Fruit fly (Drosophila melanogaster) whole organism, embryonic: ENCODE measurements around the gene CG34148.
A peak's percentile ranks its signal among the peaks of the same experiment; 100 is the strongest.

ENCODE experiments used
- Bteb2 ChIP-seq: fragments of 200-800 bp; sonication (Bioruptor generic); optimal IDR thresholded peaks from 2 replicates; lab custom pipeline; 2016; ENCODE audit warnings: missing biosample characterization, missing genetic modification characterization
- CG10979 ChIP-seq: fragments of 200-800 bp; sonication (Bioruptor generic); optimal IDR thresholded peaks from 2 replicates; lab custom pipeline; 2018; ENCODE audit warnings: missing biosample characterization, mild to moderate bottlenecking, missing genetic modification characterization, moderate library complexity
- CG11723 ChIP-seq: fragments of 200-800 bp; sonication (Bioruptor generic); optimal IDR thresholded peaks from 2 replicates; lab custom pipeline; 2017; ENCODE audit warnings: missing biosample characterization, mild to moderate bottlenecking, missing genetic modification characterization
- CG12071 ChIP-seq: fragments of 200-800 bp; sonication (Bioruptor generic); optimal IDR thresholded peaks from 3 replicates; lab custom pipeline; 2018; ENCODE audit warnings: missing biosample characterization, mild to moderate bottlenecking, missing genetic modification characterization
- CG17385 ChIP-seq: fragments of 200-800 bp; sonication (Bioruptor generic); optimal IDR thresholded peaks from 3 replicates; lab custom pipeline; 2018; ENCODE audit warnings: missing biosample characterization, mild to moderate bottlenecking, missing genetic modification characterization
- CG17568 ChIP-seq: fragments of 200-800 bp; sonication (Bioruptor generic); optimal IDR thresholded peaks from 2 replicates; lab custom pipeline; 2018; ENCODE audit warnings: missing biosample characterization, mild to moderate bottlenecking, missing genetic modification characterization, moderate library complexity
- CG17802 ChIP-seq: fragments of 200-800 bp; sonication (Bioruptor generic); optimal IDR thresholded peaks from 2 replicates; lab custom pipeline; 2018; ENCODE audit warnings: missing biosample characterization, mild to moderate bottlenecking, missing genetic modification characterization, moderate library complexity
- CG17829 ChIP-seq: fragments of 200-800 bp; optimal IDR thresholded peaks from 2 replicates; lab custom pipeline; 2019; ENCODE audit warnings: missing biosample characterization, mild to moderate bottlenecking, missing genetic modification characterization, moderate library complexity
- CG18599 ChIP-seq: fragments of 200-800 bp; sonication (Bioruptor generic); optimal IDR thresholded peaks from 3 replicates; lab custom pipeline; 2017; ENCODE audit warnings: missing biosample characterization, missing genetic modification characterization, mild to moderate bottlenecking, moderate library complexity, missing genetic modification reagents
- CG31441 ChIP-seq: fragments of 200-800 bp; sonication (Bioruptor generic); IDR thresholded peaks from 2 replicates; pipeline ENCODE4 v1.3.6; 2022; ENCODE audit warnings: missing biosample characterization, missing genetic modification characterization
- CG4328 ChIP-seq: fragments of 200-800 bp; sonication (Bioruptor generic); optimal IDR thresholded peaks from 3 replicates; lab custom pipeline; 2017; ENCODE audit warnings: missing biosample characterization, missing genetic modification reagents, missing genetic modification characterization
- CG4360 ChIP-seq: fragments of 200-800 bp; sonication (Bioruptor generic); IDR thresholded peaks from 2 replicates; pipeline ENCODE4 v1.3.6; 2022; ENCODE audit warnings: missing biosample characterization, missing genetic modification characterization
- CG6175 ChIP-seq: fragments of 200-800 bp; sonication (Bioruptor generic); IDR thresholded peaks from 3 replicates; pipeline ENCODE4 v1.3.6; 2022; ENCODE audit warnings: missing biosample characterization, missing genetic modification characterization
- CG6272 ChIP-seq: fragments of 200-800 bp; sonication (Bioruptor generic); IDR thresholded peaks from 2 replicates; pipeline ENCODE4 v1.3.6; 2022; ENCODE audit warnings: missing biosample characterization, missing genetic modification characterization
- CG6854 ChIP-seq: fragments of 200-800 bp; sonication (Bioruptor generic); optimal IDR thresholded peaks from 3 replicates; lab custom pipeline; 2017; ENCODE audit warnings: missing biosample characterization, mild to moderate bottlenecking, missing genetic modification characterization
- CG8281 ChIP-seq: fragments of 200-800 bp; sonication (Bioruptor generic); optimal IDR thresholded peaks from 2 replicates; lab custom pipeline; 2018; ENCODE audit warnings: missing biosample characterization, mild to moderate bottlenecking, missing genetic modification characterization, moderate library complexity
- CG8290 ChIP-seq, 3 experiments: fragments of 200-800 bp; sonication (Bioruptor generic); optimal IDR thresholded peaks; 2 replicates each; lab custom pipeline; 2016 to 2019; ENCODE audit warnings: missing biosample characterization in 3 of 3, missing genetic modification characterization in 3 of 3, mild to moderate bottlenecking in 2 of 3, moderate library complexity in 1 of 3
- CG8388 ChIP-seq: fragments of 200-800 bp; sonication (Bioruptor generic); optimal IDR thresholded peaks from 2 replicates; lab custom pipeline; 2019; ENCODE audit warnings: missing biosample characterization, mild to moderate bottlenecking, missing genetic modification characterization, moderate library complexity
- CG9876 ChIP-seq: fragments of 200-800 bp; sonication (Bioruptor generic); optimal IDR thresholded peaks from 2 replicates; lab custom pipeline; 2016; ENCODE audit warnings: missing biosample characterization, missing genetic modification characterization
- E2f1 ChIP-seq: fragments of 200-800 bp; sonication (Bioruptor generic); IDR thresholded peaks from 2 replicates; pipeline ENCODE4 v1.3.6; 2022; ENCODE audit warnings: missing biosample characterization, missing genetic modification characterization
- Ets65A ChIP-seq: fragments of 200-800 bp; sonication (Bioruptor generic); peaks from one replicate; lab custom pipeline; 2016; ENCODE audit warnings: missing biosample characterization, missing genetic modification characterization
- Fer3 ChIP-seq: fragments of 200-800 bp; sonication (Bioruptor generic); optimal IDR thresholded peaks from 2 replicates; lab custom pipeline; 2018; ENCODE audit warnings: missing biosample characterization, mild to moderate bottlenecking, missing genetic modification characterization, moderate library complexity
- Jarid2 ChIP-seq: fragments of 200-800 bp; sonication (Bioruptor generic); optimal IDR thresholded peaks from 3 replicates; lab custom pipeline; 2017; ENCODE audit warnings: mild to moderate bottlenecking, missing biosample characterization, missing genetic modification reagents, missing genetic modification characterization
- Med ChIP-seq: fragments of 200-800 bp; sonication (Bioruptor generic); peaks from one replicate; lab custom pipeline; 2016; ENCODE audit warnings: missing biosample characterization, missing genetic modification characterization, mild to moderate bottlenecking, inconsistent platforms, moderate library complexity
- Nf-YC ChIP-seq: fragments of 200-800 bp; optimal IDR thresholded peaks from 3 replicates; lab custom pipeline; 2019; ENCODE audit warnings: missing biosample characterization, mild to moderate bottlenecking, missing genetic modification characterization, moderate library complexity
- Ravus ChIP-seq: fragments of 200-800 bp; sonication (Bioruptor generic); IDR thresholded peaks from 2 replicates; pipeline ENCODE4 v1.3.6; 2022; ENCODE audit warnings: missing biosample characterization, missing genetic modification characterization
- Rx ChIP-seq: fragments of 200-800 bp; sonication (Bioruptor generic); IDR thresholded peaks from 2 replicates; pipeline ENCODE4 v1.3.6; 2022; ENCODE audit warnings: missing biosample characterization, missing genetic modification characterization
- ato ChIP-seq: fragments of 200-800 bp; sonication (Bioruptor generic); IDR thresholded peaks from 2 replicates; pipeline ENCODE4 v1.3.6; 2022; ENCODE audit warnings: missing biosample characterization, missing genetic modification characterization; ENCODE audit not compliant: partially characterized antibody
- bigmax ChIP-seq: fragments of 200-800 bp; sonication (Bioruptor generic); optimal IDR thresholded peaks from 2 replicates; lab custom pipeline; 2018; ENCODE audit warnings: missing biosample characterization, mild to moderate bottlenecking, missing genetic modification characterization
- bowl ChIP-seq: fragments of 200-800 bp; sonication (Bioruptor generic); IDR thresholded peaks from 2 replicates; pipeline ENCODE4 v1.3.6; 2022; ENCODE audit warnings: missing biosample characterization, missing genetic modification characterization
- btn ChIP-seq: fragments of 200-800 bp; sonication (Bioruptor generic); optimal IDR thresholded peaks from 2 replicates; lab custom pipeline; 2016; ENCODE audit warnings: missing biosample characterization, missing genetic modification characterization
- dpn ChIP-seq, 2 experiments: fragments of 200-800 bp; sonication (Bioruptor generic); optimal IDR thresholded peaks; 3 replicates each; lab custom pipeline; 2016; ENCODE audit warnings: missing biosample characterization in 2 of 2, missing genetic modification characterization in 2 of 2
- ems ChIP-seq: fragments of 200-800 bp; sonication (Bioruptor generic); optimal IDR thresholded peaks from 3 replicates; lab custom pipeline; 2016; ENCODE audit warnings: missing biosample characterization, missing genetic modification characterization
- fd96Cb ChIP-seq: fragments of 200-800 bp; sonication (Bioruptor generic); optimal IDR thresholded peaks from 2 replicates; lab custom pipeline; 2018; ENCODE audit warnings: missing biosample characterization, mild to moderate bottlenecking, missing genetic modification characterization, moderate library complexity
- gce ChIP-seq: fragments of 200-800 bp; sonication (Bioruptor generic); IDR thresholded peaks from 3 replicates; pipeline ENCODE4 v1.3.6; 2022; ENCODE audit warnings: missing biosample characterization, missing genetic modification characterization
- gcm ChIP-seq: fragments of 200-800 bp; sonication (Bioruptor generic); optimal IDR thresholded peaks from 2 replicates; lab custom pipeline; 2019; ENCODE audit warnings: missing biosample characterization, mild to moderate bottlenecking, missing genetic modification characterization, moderate library complexity
- hth ChIP-seq: fragments of >200 bp; optimal IDR thresholded peaks from 2 replicates; lab custom pipeline; 2017; ENCODE audit warnings: inconsistent platforms
- kni ChIP-seq: fragments of 200-800 bp; sonication (Bioruptor generic); optimal IDR thresholded peaks from 3 replicates; lab custom pipeline; 2017; ENCODE audit warnings: mild to moderate bottlenecking, missing biosample characterization, missing genetic modification reagents, missing genetic modification characterization
- luna ChIP-seq: fragments of 200-800 bp; sonication (Bioruptor generic); optimal IDR thresholded peaks from 2 replicates; lab custom pipeline; 2016; ENCODE audit warnings: missing biosample characterization, missing genetic modification characterization
- mam ChIP-seq: fragments of 200-800 bp; sonication (Bioruptor generic); optimal IDR thresholded peaks from 3 replicates; lab custom pipeline; 2016; ENCODE audit warnings: missing biosample characterization, missing genetic modification characterization
- nerfin-1 ChIP-seq: fragments of 200-800 bp; sonication (Bioruptor generic); optimal IDR thresholded peaks from 3 replicates; lab custom pipeline; 2019; ENCODE audit warnings: missing biosample characterization, mild to moderate bottlenecking, missing genetic modification characterization, moderate library complexity
- odd ChIP-seq: fragments of 200-800 bp; sonication (Bioruptor generic); optimal IDR thresholded peaks from 2 replicates; lab custom pipeline; 2017; ENCODE audit warnings: missing biosample characterization, mild to moderate bottlenecking, missing genetic modification characterization
- otp ChIP-seq: fragments of 200-800 bp; sonication (Bioruptor generic); IDR thresholded peaks from 3 replicates; pipeline ENCODE4, ENCODE4 v1.3.6; 2022; ENCODE audit warnings: missing biosample characterization, missing genetic modification characterization
- ro ChIP-seq: fragments of 200-800 bp; sonication (Bioruptor generic); IDR thresholded peaks from 2 replicates; pipeline ENCODE4 v1.3.6; 2022; ENCODE audit warnings: missing biosample characterization, missing genetic modification characterization
- salm ChIP-seq: fragments of 200-800 bp; sonication (Bioruptor generic); optimal IDR thresholded peaks from 2 replicates; lab custom pipeline; 2018; ENCODE audit warnings: missing biosample characterization, mild to moderate bottlenecking, missing genetic modification characterization
- slou ChIP-seq: fragments of 200-800 bp; sonication (Bioruptor generic); optimal IDR thresholded peaks from 3 replicates; lab custom pipeline; 2016; ENCODE audit warnings: missing biosample characterization, missing genetic modification characterization
- stc ChIP-seq: fragments of 200-800 bp; sonication (Bioruptor generic); IDR thresholded peaks from 2 replicates; pipeline ENCODE4 v1.3.6; 2022; ENCODE audit warnings: missing biosample characterization, missing genetic modification characterization
- tll ChIP-seq, 2 experiments: fragments of 200-800 bp in 1 of 2; fragments of >200 bp in 1 of 2; sonication (Bioruptor generic) in 1 of 2; optimal IDR thresholded peaks; 2 replicates each; lab custom pipeline; 2017 to 2019; ENCODE audit warnings: missing biosample characterization in 2 of 2, missing genetic modification characterization in 2 of 2, mild to moderate bottlenecking in 1 of 2, moderate library complexity in 1 of 2
- wdn ChIP-seq: fragments of 200-800 bp; sonication (Bioruptor generic); IDR thresholded peaks from 2 replicates; pipeline ENCODE4 v1.3.6; 2022; ENCODE audit warnings: missing biosample characterization, missing genetic modification characterization

CG34148 gene

DNA sequence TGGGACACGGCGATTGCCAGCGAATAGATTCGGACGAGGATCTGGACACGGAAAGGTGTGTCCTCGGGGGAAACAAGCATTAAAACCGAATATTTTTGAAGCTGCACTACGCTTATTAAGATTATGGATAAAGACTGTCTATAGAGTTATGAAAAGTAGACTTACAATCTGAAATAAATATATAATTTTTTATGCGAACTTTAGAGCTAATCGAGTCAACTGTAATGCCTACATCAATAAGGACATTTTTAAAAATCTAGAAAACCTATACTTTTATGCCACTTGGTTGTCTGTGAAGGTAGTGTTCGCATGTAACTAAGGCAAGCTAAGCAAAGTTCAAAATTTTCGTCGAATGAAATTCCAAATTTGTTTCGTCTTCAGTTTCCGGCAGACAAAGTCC lies 5.0 kb downstream of the CG34148 start, which contains the start of gene CG31178:
TSS of gene CG31178 (plus strand) at position 301 of the 400 bp plus-strand sequence.
- TF ChIP-seq kni (no peak), Ets65A (GFP tag; lab: Kevin White, UChicago) (peak; percentile 28)

DNA sequence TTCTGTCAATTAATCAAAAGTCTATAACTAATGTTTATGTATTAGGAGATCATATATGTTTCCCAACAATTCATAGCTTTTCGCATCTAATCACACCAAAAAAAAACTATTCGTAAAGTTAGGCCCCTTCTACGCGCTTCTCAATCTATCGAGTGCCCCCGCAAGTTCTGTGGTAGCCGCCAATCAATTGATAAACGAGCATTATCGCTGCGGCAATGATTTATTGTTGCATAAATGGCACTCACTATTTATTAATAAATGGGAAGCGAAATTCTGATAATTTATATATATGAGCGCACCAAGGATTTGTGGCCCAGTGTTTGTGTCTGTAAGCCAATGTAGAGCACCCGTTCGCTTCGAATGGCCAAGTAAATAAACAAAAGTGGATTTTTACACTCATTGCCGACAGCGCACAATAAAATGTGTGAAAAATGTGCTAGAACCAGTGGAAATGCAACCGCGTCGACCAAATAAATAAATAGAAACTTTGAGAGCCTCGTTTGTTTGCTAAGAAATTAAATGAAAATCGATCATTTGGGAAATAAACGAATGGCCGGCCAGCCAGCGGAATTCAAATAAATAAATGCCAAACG lies 7.0 kb downstream of the CG34148 start:
- no peak for TF ChIP-seq CG8290 (GFP tag; optimal IDR thresholded peaks at IDR 0.05; lab: Kevin White, UChicago)
- peak in 1 of 2 experiments; percentile 7 for TF ChIP-seq CG8290 (tag; optimal IDR thresholded peaks at IDR 0.05; lab: Kevin White, UChicago)
- no peak for TF ChIP-seq Fer3 (tag; lab: Kevin White, UChicago)
- TF ChIP-seq CG31441 (GFP tag; lab: Robert Waterston, UW): no peak
- TF ChIP-seq mam (GFP tag; lab: Kevin White, UChicago): no peak
- no peak for TF ChIP-seq bowl (GFP tag; lab: Robert Waterston, UW)
- no peak for TF ChIP-seq luna (GFP tag; lab: Kevin White, UChicago)
- peak; percentile 20 for TF ChIP-seq CG17568 (GFP tag; lab: Kevin White, UChicago)
- no peak for TF ChIP-seq Nf-YC (tag; lab: Kevin White, UChicago)
- no peak for TF ChIP-seq CG6175 (GFP tag; lab: Robert Waterston, UW)
- no peak for TF ChIP-seq CG6272 (GFP tag; lab: Robert Waterston, UW)
- TF ChIP-seq Jarid2 (GFP tag; lab: Kevin White, UChicago): peak; percentile 2
- no peak for TF ChIP-seq ems
- no peak for TF ChIP-seq dpn (GFP tag; optimal IDR thresholded peaks at IDR 0.05; lab: Kevin White, UChicago)
- no peak for TF ChIP-seq hth (lab: Kevin White, UChicago)
- no peak for TF ChIP-seq Bteb2 (GFP tag; lab: Kevin White, UChicago)
- no peak for TF ChIP-seq nerfin-1 (tag; lab: Kevin White, UChicago)
- TF ChIP-seq CG11723: no peak
- TF ChIP-seq CG10979 (tag; lab: Kevin White, UChicago): no peak
- no peak for TF ChIP-seq CG4360 (GFP tag; lab: Robert Waterston, UW)
- TF ChIP-seq salm: peak; percentile 36
- peak; percentile 36 for TF ChIP-seq Med (GFP tag; lab: Kevin White, UChicago)
- TF ChIP-seq fd96Cb (tag; lab: Kevin White, UChicago): no peak
- no peak for TF ChIP-seq wdn
- no peak for TF ChIP-seq otp (GFP tag; lab: Robert Waterston, UW)
- TF ChIP-seq CG4328 (GFP tag; lab: Kevin White, UChicago): no peak
- no peak for TF ChIP-seq slou (GFP tag; lab: Kevin White, UChicago)
- no peak for TF ChIP-seq Ravus (GFP tag; lab: Robert Waterston, UW)
- TF ChIP-seq CG17385 (GFP tag; lab: Kevin White, UChicago): peak; percentile 9
- no peak for TF ChIP-seq CG12071
- TF ChIP-seq tll (GFP tag; optimal IDR thresholded peaks at IDR 0.05; lab: Kevin White, UChicago): no peak
- TF ChIP-seq gcm (GFP tag; lab: Kevin White, UChicago): no peak
- no peak for TF ChIP-seq CG8388 (GFP tag; lab: Kevin White, UChicago)
- TF ChIP-seq E2f1: no peak
- no peak for TF ChIP-seq ro
- no peak for TF ChIP-seq odd (GFP tag; lab: Kevin White, UChicago)
- TF ChIP-seq CG18599 (GFP tag; lab: Kevin White, UChicago): no peak
- no peak for TF ChIP-seq CG9876 (GFP tag; lab: Kevin White, UChicago)
- TF ChIP-seq bigmax (GFP tag; lab: Kevin White, UChicago): no peak
- TF ChIP-seq stc: no peak
- TF ChIP-seq CG17802 (tag; lab: Kevin White, UChicago): no peak
- no peak for TF ChIP-seq CG8281 (tag; lab: Kevin White, UChicago)
- TF ChIP-seq btn: no peak
- peak; percentile 98 for TF ChIP-seq CG17829 (tag; lab: Kevin White, UChicago)
- TF ChIP-seq gce (GFP tag; lab: Robert Waterston, UW): no peak
- no peak for TF ChIP-seq ato
- no peak for TF ChIP-seq CG6854 (GFP tag; lab: Kevin White, UChicago)
- no peak for TF ChIP-seq Rx (GFP tag; lab: Robert Waterston, UW)
